Worm (Caenorhabditis elegans) whole organism, L2 larva: ENCODE measurements around the gene R12C12.7.

Experiments used
- ama-1 ChIP-seq: fragments of 150-350 bp; optimal IDR thresholded peaks from 2 replicates; lab custom pipeline; 2018; ENCODE audit warnings: inconsistent platforms
- ceh-16 ChIP-seq: fragments of 150-350 bp; optimal IDR thresholded peaks from 2 replicates; lab custom pipeline; 2014; ENCODE audit warnings: missing biosample characterization, missing genetic modification characterization
- ceh-82 ChIP-seq: fragments of 150-350 bp; optimal IDR thresholded peaks from 2 replicates; lab custom pipeline; 2014; ENCODE audit warnings: missing biosample characterization, missing genetic modification characterization
- egl-27 ChIP-seq: sonication (generic microtip); optimal IDR thresholded peaks from 3 replicates; lab custom pipeline; 2017; ENCODE audit warnings: missing biosample characterization, missing genetic modification reagents, missing genetic modification characterization
- lsy-2 ChIP-seq, 2 experiments: fragments of 150-350 bp in 1 of 2; sonication (generic microtip) in 1 of 2; optimal IDR thresholded peaks; 2 replicates each; lab custom pipeline; 2014 to 2017; ENCODE audit warnings: missing biosample characterization in 2 of 2, missing genetic modification characterization in 2 of 2
- nhr-237 ChIP-seq: fragments of 150-350 bp; optimal IDR thresholded peaks from 2 replicates; lab custom pipeline; 2014; ENCODE audit warnings: missing biosample characterization, missing genetic modification characterization
- nhr-6 ChIP-seq: fragments of 150-350 bp; optimal IDR thresholded peaks from 2 replicates; lab custom pipeline; 2014; ENCODE audit warnings: missing biosample characterization, missing genetic modification characterization

- TF ChIP-seq ceh-16 (tag; lab: Kevin White, UChicago) (no peak), ama-1 (no peak), lsy-2 (tag; optimal IDR thresholded peaks at IDR 0.05; lab: Kevin White, UChicago) (no peak), nhr-237 (tag; lab: Kevin White, UChicago) (no peak), ceh-82 (tag; lab: Kevin White, UChicago) (no peak), egl-27 (tag; lab: Kevin White, UChicago) (no peak), nhr-6 (tag; lab: Kevin White, UChicago) (no peak)
These were observed 26.8 kb upstream of the R12C12.7 start, which contains the start of gene F21H12.3 for ce11 chrII:6082620-6083019.
